Worm (Caenorhabditis elegans) whole organism, L1 larva: ENCODE results near the gene dph-5.

Source experiments
- C34B4.2 ChIP-seq: sonication (generic microtip); optimal IDR thresholded peaks from 2 replicates; lab custom pipeline; 2017; ENCODE audit warnings: mild to moderate bottlenecking, missing genetic modification characterization, missing compliant biosample characterization
- aha-1 ChIP-seq: fragments of 150-350 bp; optimal IDR thresholded peaks from 2 replicates; lab custom pipeline; 2014; ENCODE audit warnings: missing biosample characterization, missing genetic modification characterization
- alr-1 ChIP-seq: fragments of 200-800 bp; sonication (Bioruptor generic); optimal IDR thresholded peaks from 2 replicates; lab custom pipeline; 2018; ENCODE audit warnings: borderline replicate concordance, mild to moderate bottlenecking, missing genetic modification characterization, missing compliant biosample characterization
- blmp-1 ChIP-seq: fragments of 150-350 bp; optimal IDR thresholded peaks from 2 replicates; lab custom pipeline; 2014; ENCODE audit warnings: missing biosample characterization, missing genetic modification characterization
- ceh-82 ChIP-seq, 3 experiments: fragments of 150-350 bp in 1 of 3; sonication (generic microtip) in 2 of 3; optimal IDR thresholded peaks; 2 replicates each; lab custom pipeline; 2014 to 2017; ENCODE audit warnings: missing biosample characterization in 3 of 3, missing genetic modification characterization in 3 of 3
- ceh-90 ChIP-seq: sonication (generic microtip); optimal IDR thresholded peaks from 2 replicates; lab custom pipeline; 2016; ENCODE audit warnings: missing genetic modification characterization, missing compliant biosample characterization
- ces-1 ChIP-seq: fragments of 150-350 bp; optimal IDR thresholded peaks from 2 replicates; lab custom pipeline; 2014; ENCODE audit warnings: missing biosample characterization, missing genetic modification reagents, missing genetic modification characterization
- dsc-1 ChIP-seq: sonication (generic microtip); optimal IDR thresholded peaks from 2 replicates; lab custom pipeline; 2016; ENCODE audit warnings: mild to moderate bottlenecking, missing genetic modification characterization, missing compliant biosample characterization
- efl-1 ChIP-seq, 4 experiments: fragments of 150-350 bp; optimal IDR thresholded peaks in 3 of 4; peaks in 1 of 4; 1 replicate in 1 of 4; 2 replicates in 3 of 4; lab custom pipeline; 2014; ENCODE audit warnings: missing biosample characterization in 2 of 4, missing genetic modification characterization in 2 of 4, missing genetic modification reagents in 2 of 4
- efl-3 ChIP-seq: fragments of 200-800 bp; sonication (Bioruptor generic); optimal IDR thresholded peaks from 2 replicates; lab custom pipeline; 2018; ENCODE audit warnings: mild to moderate bottlenecking, missing genetic modification characterization, missing compliant biosample characterization
- egl-13 ChIP-seq: sonication (generic microtip); optimal IDR thresholded peaks from 2 replicates; lab custom pipeline; 2016; ENCODE audit warnings: missing genotype, missing genetic modification reagents, missing genetic modification characterization, missing compliant biosample characterization
- egl-27 ChIP-seq, 2 experiments: fragments of 150-350 bp in 1 of 2; sonication (generic microtip); optimal IDR thresholded peaks; 3 replicates each; lab custom pipeline; 2017 to 2018; ENCODE audit warnings: missing biosample characterization in 2 of 2, missing genetic modification characterization in 2 of 2, missing genetic modification reagents in 2 of 2
- elt-3 ChIP-seq, 6 experiments: fragments of 150-350 bp in 1 of 6; sonication (generic microtip); optimal IDR thresholded peaks; 2 replicates each; lab custom pipeline; 2017 to 2018; ENCODE audit warnings: missing biosample characterization in 6 of 6, missing genetic modification characterization in 6 of 6, inconsistent platforms in 1 of 6
- fos-1 ChIP-seq: fragments of 150-350 bp; optimal IDR thresholded peaks from 2 replicates; lab custom pipeline; 2014; ENCODE audit warnings: missing biosample characterization, missing genetic modification characterization
- hlh-17 ChIP-seq: fragments of 200-800 bp; sonication (Bioruptor generic); optimal IDR thresholded peaks from 2 replicates; lab custom pipeline; 2018; ENCODE audit warnings: missing genetic modification characterization, mild to moderate bottlenecking, missing compliant biosample characterization, moderate library complexity, borderline replicate concordance
- hlh-4 ChIP-seq: sonication (generic microtip); optimal IDR thresholded peaks from 2 replicates; lab custom pipeline; 2016; ENCODE audit warnings: mild to moderate bottlenecking, missing genetic modification characterization, missing compliant biosample characterization
- hpl-2 ChIP-seq: fragments of 150-350 bp; optimal IDR thresholded peaks from 2 replicates; lab custom pipeline; 2014; ENCODE audit warnings: missing biosample characterization, missing genetic modification reagents, missing genetic modification characterization
- irx-1 ChIP-seq: sonication (generic microtip); optimal IDR thresholded peaks from 2 replicates; lab custom pipeline; 2016; ENCODE audit warnings: missing genetic modification characterization, missing compliant biosample characterization
- isw-1 ChIP-seq: fragments of 200-800 bp; sonication (Bioruptor generic); IDR thresholded peaks from 2 replicates; pipeline ENCODE4 v1.3.6; 2022; ENCODE audit warnings: missing genetic modification characterization, missing compliant biosample characterization
- lin-13 ChIP-seq: fragments of 150-350 bp; optimal IDR thresholded peaks from 2 replicates; lab custom pipeline; 2014; ENCODE audit warnings: missing biosample characterization, missing genetic modification reagents, missing genetic modification characterization
- lin-14 ChIP-seq: fragments of 200-800 bp; sonication (Bioruptor generic); optimal IDR thresholded peaks from 2 replicates; lab custom pipeline; 2018; ENCODE audit warnings: mild to moderate bottlenecking, missing genetic modification characterization, moderate library complexity, missing compliant biosample characterization
- lin-35 ChIP-seq, 2 experiments: fragments of 150-350 bp; optimal IDR thresholded peaks; 2 replicates each; lab custom pipeline; 2014; ENCODE audit warnings: missing biosample characterization in 2 of 2, missing genetic modification characterization in 2 of 2, missing genetic modification reagents in 2 of 2
- lin-39 ChIP-seq: fragments of 150-350 bp; optimal IDR thresholded peaks from 2 replicates; lab custom pipeline; 2014; ENCODE audit warnings: missing biosample characterization, missing genetic modification reagents, missing genetic modification characterization
- mab-9 ChIP-seq: fragments of 200-800 bp; sonication (Bioruptor generic); IDR thresholded peaks from 2 replicates; pipeline ENCODE4 v1.3.6; 2022; ENCODE audit warnings: missing genetic modification reagents, missing genetic modification characterization, missing compliant biosample characterization
- mdl-1 ChIP-seq, 2 experiments: fragments of 150-350 bp; optimal IDR thresholded peaks; 2 replicates each; lab custom pipeline; 2014 to 2017; ENCODE audit warnings: missing biosample characterization in 2 of 2, missing genetic modification characterization in 2 of 2, inconsistent platforms in 1 of 2
- mep-1 ChIP-seq: fragments of 150-350 bp; optimal IDR thresholded peaks from 2 replicates; lab custom pipeline; 2014; ENCODE audit warnings: missing biosample characterization, missing genetic modification characterization
- nhr-20 ChIP-seq: sonication (generic microtip); optimal IDR thresholded peaks from 2 replicates; lab custom pipeline; 2016; ENCODE audit warnings: mild to moderate bottlenecking, missing genetic modification characterization, missing compliant biosample characterization
- nhr-77 ChIP-seq: fragments of 150-350 bp; optimal IDR thresholded peaks from 2 replicates; lab custom pipeline; 2014; ENCODE audit warnings: missing biosample characterization, missing genetic modification characterization
- nhr-85 ChIP-seq: sonication (generic microtip); peaks from one replicate; lab custom pipeline; 2016; ENCODE audit warnings: missing genetic modification characterization, inconsistent platforms, missing compliant biosample characterization
- pqm-1 ChIP-seq: sonication (generic microtip); optimal IDR thresholded peaks from 3 replicates; lab custom pipeline; 2017; ENCODE audit warnings: missing biosample characterization, missing genetic modification characterization
- rnt-1 ChIP-seq: sonication (generic microtip); optimal IDR thresholded peaks from 2 replicates; lab custom pipeline; 2016; ENCODE audit warnings: mild to moderate bottlenecking, missing genetic modification characterization, moderate library complexity, missing compliant biosample characterization
- skn-1 ChIP-seq: fragments of 150-350 bp; optimal IDR thresholded peaks from 2 replicates; lab custom pipeline; 2014; ENCODE audit warnings: missing biosample characterization, missing genetic modification characterization
- snpc-4 ChIP-seq: fragments of 150-350 bp; optimal IDR thresholded peaks from 2 replicates; lab custom pipeline; 2014; ENCODE audit warnings: missing biosample characterization, missing genetic modification characterization
- snu-23 ChIP-seq: sonication (generic microtip); optimal IDR thresholded peaks from 2 replicates; lab custom pipeline; 2016; ENCODE audit warnings: missing genetic modification characterization, missing compliant biosample characterization
- swsn-7 ChIP-seq: sonication (generic microtip); optimal IDR thresholded peaks from 2 replicates; lab custom pipeline; 2016; ENCODE audit warnings: missing genetic modification characterization, missing compliant biosample characterization
- tbx-2 ChIP-seq: sonication (generic microtip); optimal IDR thresholded peaks from 2 replicates; lab custom pipeline; 2016; ENCODE audit warnings: missing genetic modification characterization, missing compliant biosample characterization
- unc-130 ChIP-seq: fragments of 150-350 bp; optimal IDR thresholded peaks from 2 replicates; lab custom pipeline; 2017; ENCODE audit warnings: missing biosample characterization, missing genetic modification characterization, inconsistent platforms
- zag-1 ChIP-seq: fragments of 150-350 bp; optimal IDR thresholded peaks from 2 replicates; lab custom pipeline; 2014; ENCODE audit warnings: missing biosample characterization, missing genetic modification characterization
- zip-4 ChIP-seq: fragments of 200-800 bp; sonication (Bioruptor generic); optimal IDR thresholded peaks from 2 replicates; lab custom pipeline; 2018; ENCODE audit warnings: mild to moderate bottlenecking, missing genetic modification characterization, moderate library complexity, missing compliant biosample characterization
- ztf-11 ChIP-seq, 2 experiments: sonication (generic microtip); optimal IDR thresholded peaks; 2 replicates each; lab custom pipeline; 2016 to 2017; ENCODE audit warnings: missing genetic modification characterization in 2 of 2, missing biosample characterization in 1 of 2, missing compliant biosample characterization in 1 of 2

The dph-5 gene

ce11 chrII:11305627-11306449 is 44.2 kb upstream of the dph-5 start, which contains the start of gene rsf-1 (continued):
- TF ChIP-seq snpc-4 (tag; lab: Kevin White, UChicago) (no peak), egl-27 (tag; optimal IDR thresholded peaks at IDR 0.05; lab: Kevin White, UChicago) (no peak), mep-1 (tag; lab: Kevin White, UChicago) (no peak)

- TF ChIP-seq lin-35 (GFP tag; optimal IDR thresholded peaks at IDR 0.05; lab: Kevin White, UChicago) = peak in 1 of 2 experiments; percentile 43
- TF ChIP-seq swsn-7 (tag; lab: Kevin White, UChicago) = no peak
- peak in 1 of 2 experiments; percentile 10 for TF ChIP-seq mdl-1 (tag; optimal IDR thresholded peaks at IDR 0.05; lab: Kevin White, UChicago)
- peak; percentile 94 for TF ChIP-seq blmp-1
- no peak for TF ChIP-seq mab-9 (GFP tag; lab: Robert Waterston, UW)
- no peak for TF ChIP-seq efl-3 (GFP tag; lab: Kevin White, UChicago)
- TF ChIP-seq lin-14 (GFP tag; lab: Kevin White, UChicago) = peak; percentile 29
- TF ChIP-seq egl-13 = no peak
- no peak for TF ChIP-seq C34B4.2 (tag; lab: Kevin White, UChicago)
- no peak for TF ChIP-seq alr-1 (tag; lab: Kevin White, UChicago)
- no peak for TF ChIP-seq irx-1
- no peak for TF ChIP-seq isw-1
- peak; percentile 77 for TF ChIP-seq nhr-85
- TF ChIP-seq elt-3 (tag; optimal IDR thresholded peaks at IDR 0.05; lab: Kevin White, UChicago) = peak in 1 of 6 experiments; percentile 39
- TF ChIP-seq zag-1 (tag; lab: Kevin White, UChicago) = no peak
- TF ChIP-seq snu-23 (GFP tag; lab: Kevin White, UChicago) = no peak
- TF ChIP-seq tbx-2 (tag; lab: Kevin White, UChicago) = no peak
- TF ChIP-seq efl-1 (optimal IDR thresholded peaks at IDR 0.05; lab: Kevin White, UChicago) = no peak
- peak in 1 of 2 experiments; percentile 73 for TF ChIP-seq efl-1 (GFP tag; optimal IDR thresholded peaks at IDR 0.05 in 1 of 2; lab: Kevin White, UChicago)
- TF ChIP-seq, all 84 proteins: peak for 7
These were observed 42.7 kb upstream of the dph-5 start for ce11 chrII:11307332-11307731.

ce11 chrII:11307953-11308352 is 42.0 kb upstream of the dph-5 start:
- no peak for TF ChIP-seq ztf-11 (tag; optimal IDR thresholded peaks at IDR 0.05; lab: Kevin White, UChicago)
- TF ChIP-seq hlh-4 (tag; lab: Kevin White, UChicago) = no peak
- peak; percentile 70 for TF ChIP-seq blmp-1
- TF ChIP-seq zip-4 = no peak
- no peak for TF ChIP-seq mab-9 (GFP tag; lab: Robert Waterston, UW)
- no peak for TF ChIP-seq hlh-17 (GFP tag; lab: Kevin White, UChicago)
- TF ChIP-seq ces-1 (GFP tag; lab: Kevin White, UChicago) = no peak
- TF ChIP-seq fos-1 (tag; lab: Kevin White, UChicago) = no peak
- peak; percentile 61 for TF ChIP-seq nhr-85
- TF ChIP-seq lin-13 (GFP tag; lab: Kevin White, UChicago) = no peak
- no peak for TF ChIP-seq nhr-77 (tag; lab: Kevin White, UChicago)
- TF ChIP-seq snpc-4 (tag; lab: Kevin White, UChicago) = no peak
- no peak for TF ChIP-seq egl-27 (tag; optimal IDR thresholded peaks at IDR 0.05; lab: Kevin White, UChicago)
- no peak for TF ChIP-seq ceh-82 (tag; optimal IDR thresholded peaks at IDR 0.05; lab: Kevin White, UChicago)
- TF ChIP-seq lin-39 (tag; lab: Kevin White, UChicago) = no peak
- no peak for TF ChIP-seq aha-1
- peak; percentile 44 for TF ChIP-seq dsc-1 (tag; lab: Kevin White, UChicago)
- TF ChIP-seq unc-130 (tag; lab: Kevin White, UChicago) = no peak
- TF ChIP-seq rnt-1 (tag; lab: Kevin White, UChicago) = no peak
- TF ChIP-seq nhr-20 = no peak
- TF ChIP-seq pqm-1 (tag; lab: Kevin White, UChicago) = no peak
- no peak for TF ChIP-seq egl-13
- no peak for TF ChIP-seq hpl-2
- TF ChIP-seq ceh-90 (tag; lab: Kevin White, UChicago) = no peak
- TF ChIP-seq skn-1 (tag; lab: Kevin White, UChicago) = no peak
- TF ChIP-seq lin-14 (GFP tag; lab: Kevin White, UChicago) = peak; percentile 34
- no peak for TF ChIP-seq tbx-2 (tag; lab: Kevin White, UChicago)
